Worm (Caenorhabditis elegans) whole organism, L3 larva: ENCODE measurements around the gene qua-1.

ENCODE experiments used
- ceh-16 ChIP-seq: sonication (generic microtip); optimal IDR thresholded peaks from 2 replicates; lab custom pipeline; 2017; ENCODE audit warnings: missing biosample characterization, missing genetic modification characterization
- ceh-28 ChIP-seq: fragments of 150-350 bp; optimal IDR thresholded peaks from 2 replicates; lab custom pipeline; 2014; ENCODE audit warnings: missing biosample characterization, missing genetic modification reagents, missing genetic modification characterization
- ceh-82 ChIP-seq: fragments of 150-350 bp; optimal IDR thresholded peaks from 2 replicates; lab custom pipeline; 2014; ENCODE audit warnings: missing biosample characterization, missing genetic modification characterization
- egl-27 ChIP-seq: sonication (generic microtip); optimal IDR thresholded peaks from 4 replicates; lab custom pipeline; 2017; ENCODE audit warnings: missing biosample characterization, missing genetic modification reagents, missing genetic modification characterization
- elt-2 ChIP-seq: sonication (generic microtip); optimal IDR thresholded peaks from 2 replicates; lab custom pipeline; 2016; ENCODE audit warnings: missing genetic modification reagents, mild to moderate bottlenecking, missing genetic modification characterization, missing compliant biosample characterization
- elt-3 ChIP-seq, 3 experiments: fragments of 150-350 bp in 1 of 3; sonication (generic microtip) in 2 of 3; optimal IDR thresholded peaks; 2 replicates in 2 of 3; 4 replicates in 1 of 3; lab custom pipeline; 2014 to 2017; ENCODE audit warnings: missing biosample characterization in 3 of 3, missing genetic modification characterization in 3 of 3
- fkh-2 ChIP-seq: fragments of 150-350 bp; optimal IDR thresholded peaks from 2 replicates; lab custom pipeline; 2014; ENCODE audit warnings: missing biosample characterization, missing genetic modification reagents, missing genetic modification characterization
- lin-15B ChIP-seq: fragments of 150-350 bp; optimal IDR thresholded peaks from 2 replicates; lab custom pipeline; 2014; ENCODE audit warnings: missing biosample characterization, missing genetic modification characterization
- lsy-12 ChIP-seq: sonication (generic microtip); optimal IDR thresholded peaks from 2 replicates; lab custom pipeline; 2016; ENCODE audit warnings: mild to moderate bottlenecking, missing genetic modification characterization, missing compliant biosample characterization
- mdl-1 ChIP-seq: fragments of 150-350 bp; optimal IDR thresholded peaks from 2 replicates; lab custom pipeline; 2014; ENCODE audit warnings: missing biosample characterization, missing genetic modification characterization
- nhr-11 ChIP-seq: fragments of 150-350 bp; optimal IDR thresholded peaks from 2 replicates; lab custom pipeline; 2014; ENCODE audit warnings: missing biosample characterization, missing genetic modification characterization
- nhr-237 ChIP-seq: fragments of 150-350 bp; optimal IDR thresholded peaks from 2 replicates; lab custom pipeline; 2014; ENCODE audit warnings: missing biosample characterization, missing genetic modification characterization

DNA sequence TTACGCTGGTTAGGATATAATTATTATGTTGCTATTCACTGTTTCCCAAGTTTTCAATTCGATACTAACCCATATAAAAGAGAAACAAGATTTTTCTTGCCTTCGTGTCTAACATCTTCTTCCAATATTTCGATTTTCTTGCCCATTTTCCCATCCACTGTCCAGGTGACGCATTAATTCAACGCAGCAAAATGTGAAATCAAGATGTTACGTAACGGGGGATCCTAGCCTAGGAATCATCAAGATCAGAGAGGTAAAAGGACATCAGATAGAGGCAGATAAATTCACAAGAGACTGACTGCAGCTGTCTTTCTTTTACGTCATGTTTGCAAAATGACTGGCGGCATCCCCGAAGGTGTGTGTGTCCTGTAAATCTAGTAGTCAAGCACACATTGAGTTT is 26.0 kb downstream of the qua-1 start:
- no peak for TF ChIP-seq mdl-1 (tag; lab: Kevin White, UChicago)
- no peak for TF ChIP-seq ceh-28 (tag; lab: Kevin White, UChicago)
- TF ChIP-seq ceh-82 (tag; lab: Kevin White, UChicago) = no peak
- no peak for TF ChIP-seq lin-15B (tag; lab: Kevin White, UChicago)
- TF ChIP-seq ceh-16 (tag; lab: Kevin White, UChicago) = no peak
- TF ChIP-seq nhr-237 = no peak
- no peak for TF ChIP-seq fkh-2 (tag; lab: Kevin White, UChicago)
- no peak for TF ChIP-seq nhr-11 (tag; lab: Kevin White, UChicago)
- no peak for TF ChIP-seq lsy-12 (tag; lab: Kevin White, UChicago)
- no peak for TF ChIP-seq egl-27 (tag; lab: Kevin White, UChicago)
- no peak for TF ChIP-seq elt-3 (tag; optimal IDR thresholded peaks at IDR 0.05; lab: Kevin White, UChicago)
- TF ChIP-seq elt-2 (tag; lab: Kevin White, UChicago) = no peak
